Worm (Caenorhabditis elegans) whole organism, L4 larva: ENCODE results near the gene gly-1.

Experiments used
- ama-1 ChIP-seq: fragments of 150-350 bp; optimal IDR thresholded peaks from 2 replicates; lab custom pipeline; 2014; ENCODE audit warnings: inconsistent platforms, mixed read lengths
- daf-16 ChIP-seq, 3 experiments: sonication (generic microtip); optimal IDR thresholded peaks; 2 replicates each; lab custom pipeline; 2016 to 2017; ENCODE audit warnings: missing genetic modification characterization in 3 of 3, missing genetic modification reagents in 3 of 3, mild to moderate bottlenecking in 2 of 3, missing compliant biosample characterization in 2 of 3, missing biosample characterization in 1 of 3, moderate library complexity in 1 of 3
- lsy-2 ChIP-seq, 2 experiments: fragments of 150-350 bp in 1 of 2; sonication (generic microtip) in 1 of 2; optimal IDR thresholded peaks; 2 replicates each; lab custom pipeline; 2014 to 2017; ENCODE audit warnings: missing biosample characterization in 2 of 2, missing genetic modification characterization in 2 of 2
- nhr-41 ChIP-seq: fragments of 200-800 bp; sonication (Bioruptor generic); IDR thresholded peaks from 2 replicates; pipeline ENCODE4 v1.3.6; 2022; ENCODE audit warnings: missing genetic modification reagents, missing genetic modification characterization, missing compliant biosample characterization
- snpc-4 ChIP-seq: fragments of 150-350 bp; optimal IDR thresholded peaks from 2 replicates; lab custom pipeline; 2014; ENCODE audit warnings: missing biosample characterization, missing genetic modification characterization
- unc-62 ChIP-seq, 3 experiments: fragments of 150-350 bp in 1 of 3; sonication (generic microtip); optimal IDR thresholded peaks in 2 of 3; peaks in 1 of 3; 1 replicate in 1 of 3; 2 replicates in 2 of 3; lab custom pipeline; 2014 to 2017; ENCODE audit warnings: missing biosample characterization in 3 of 3, missing genetic modification characterization in 3 of 3, missing genetic modification reagents in 3 of 3, missing genotype in 1 of 3

- TF ChIP-seq unc-62 (GFP tag; optimal IDR thresholded peaks at IDR 0.05 in 1 of 2; lab: Kevin White, UChicago) (no peak), unc-62 (tag; optimal IDR thresholded peaks at IDR 0.05; lab: Kevin White, UChicago) (no peak), ama-1 (lab: Kevin White, UChicago) (no peak), nhr-41 (GFP tag; lab: Robert Waterston, UW) (no peak), snpc-4 (tag; lab: Kevin White, UChicago) (no peak), lsy-2 (tag; optimal IDR thresholded peaks at IDR 0.05; lab: Kevin White, UChicago) (no peak), daf-16 (GFP tag; optimal IDR thresholded peaks at IDR 0.05; lab: Kevin White, UChicago) (no peak), daf-16 (tag; optimal IDR thresholded peaks at IDR 0.05; lab: Kevin White, UChicago) (no peak)
Observed at ce11 chrII:10902104-10902503, at the start of gene gly-1.
